Worm (Caenorhabditis elegans) whole organism, young adult: ENCODE measurements around the gene F56C9.3.
A peak's percentile ranks its signal among the peaks of the same experiment; 100 is the strongest.

Experiments used
- B0336.3 ChIP-seq: fragments of 200-800 bp; sonication (Bioruptor generic); IDR thresholded peaks from 2 replicates; pipeline ENCODE4 v1.3.6; 2022; ENCODE audit warnings: missing genetic modification characterization, missing compliant biosample characterization
- C17E4.6 ChIP-seq: fragments of 200-800 bp; sonication (Bioruptor generic); IDR thresholded peaks from 2 replicates; pipeline ENCODE4 v1.3.6; 2022; ENCODE audit warnings: missing genetic modification reagents, missing genetic modification characterization, missing compliant biosample characterization
- D2030.7 ChIP-seq: fragments of 200-800 bp; sonication (Bioruptor generic); IDR thresholded peaks from 2 replicates; pipeline ENCODE4 v1.3.6; 2022; ENCODE audit warnings: missing genetic modification reagents, missing genetic modification characterization, missing compliant biosample characterization
- F55B11.4 ChIP-seq: sonication (generic microtip); optimal IDR thresholded peaks from 2 replicates; lab custom pipeline; 2016; ENCODE audit warnings: missing compliant biosample characterization, missing genetic modification characterization, borderline replicate concordance; ENCODE audit not compliant: insufficient read depth
- Y53F4B.3 ChIP-seq: fragments of 200-800 bp; sonication (Bioruptor generic); IDR thresholded peaks from 2 replicates; pipeline ENCODE4 v1.3.6; 2022; ENCODE audit warnings: missing genetic modification reagents, missing genetic modification characterization, missing compliant biosample characterization
- ama-1 ChIP-seq, 3 experiments: fragments of 150-350 bp in 1 of 3; sonication (generic microtip) in 2 of 3; optimal IDR thresholded peaks; 2 replicates each; lab custom pipeline; 2014 to 2018; ENCODE audit warnings: missing biosample characterization in 2 of 3, missing genetic modification characterization in 2 of 3, missing genetic modification reagents in 2 of 3
- aptf-3 ChIP-seq: fragments of 200-800 bp; sonication (Bioruptor generic); IDR thresholded peaks from 2 replicates; pipeline ENCODE4 v1.3.6; 2022; ENCODE audit warnings: missing genetic modification characterization, missing compliant biosample characterization
- athp-1 ChIP-seq: sonication (generic microtip); optimal IDR thresholded peaks from 2 replicates; lab custom pipeline; 2017; ENCODE audit warnings: mild to moderate bottlenecking, missing genetic modification characterization, missing compliant biosample characterization
- attf-3 ChIP-seq: fragments of 200-800 bp; sonication (Bioruptor generic); conservative IDR thresholded peaks from 2 replicates; pipeline ENCODE4 v1.3.6; 2022; ENCODE audit warnings: missing genetic modification reagents, missing genetic modification characterization, missing compliant biosample characterization
- attf-5 ChIP-seq: fragments of 200-800 bp; sonication (Bioruptor generic); optimal IDR thresholded peaks from 2 replicates; lab custom pipeline; 2018; ENCODE audit warnings: mild to moderate bottlenecking, missing genetic modification characterization, missing compliant biosample characterization
- bed-2 ChIP-seq: fragments of 200-800 bp; sonication (Bioruptor generic); IDR thresholded peaks from 2 replicates; pipeline ENCODE4 v1.3.6; 2022; ENCODE audit warnings: missing genetic modification reagents, missing genetic modification characterization, missing compliant biosample characterization
- cebp-2 ChIP-seq: fragments of 200-800 bp; sonication (Bioruptor generic); IDR thresholded peaks from 2 replicates; pipeline ENCODE4 v1.3.6; 2022; ENCODE audit warnings: missing genetic modification characterization, missing compliant biosample characterization
- ceh-27 ChIP-seq: fragments of 200-800 bp; sonication (Bioruptor generic); optimal IDR thresholded peaks from 2 replicates; lab custom pipeline; 2018; ENCODE audit warnings: mild to moderate bottlenecking, missing genetic modification characterization, moderate library complexity, missing compliant biosample characterization
- ceh-79 ChIP-seq: sonication (generic microtip); optimal IDR thresholded peaks from 2 replicates; lab custom pipeline; 2017; ENCODE audit warnings: mild to moderate bottlenecking, missing genetic modification characterization, missing compliant biosample characterization
- ceh-91 ChIP-seq: fragments of 200-800 bp; sonication (Bioruptor generic); IDR thresholded peaks from 2 replicates; pipeline ENCODE4 v1.3.6; 2022; ENCODE audit warnings: missing genetic modification reagents, missing genetic modification characterization, missing compliant biosample characterization
- chd-7 ChIP-seq: sonication (generic microtip); optimal IDR thresholded peaks from 2 replicates; lab custom pipeline; 2016; ENCODE audit warnings: mild to moderate bottlenecking, missing genetic modification characterization, moderate library complexity, missing compliant biosample characterization
- dpl-1 ChIP-seq: fragments of 150-350 bp; optimal IDR thresholded peaks from 2 replicates; lab custom pipeline; 2014; ENCODE audit warnings: missing biosample characterization, missing genetic modification reagents, missing genetic modification characterization
- efl-1 ChIP-seq: fragments of 150-350 bp; optimal IDR thresholded peaks from 2 replicates; lab custom pipeline; 2014; ENCODE audit warnings: missing biosample characterization, missing genetic modification reagents, missing genetic modification characterization
- egl-44 ChIP-seq: fragments of 200-800 bp; sonication (Bioruptor generic); IDR thresholded peaks from 2 replicates; pipeline ENCODE4 v1.3.6; 2022; ENCODE audit warnings: missing genetic modification reagents, missing genetic modification characterization, missing compliant biosample characterization
- hlh-12 ChIP-seq: sonication (generic microtip); optimal IDR thresholded peaks from 2 replicates; lab custom pipeline; 2016; ENCODE audit warnings: missing genetic modification characterization, missing compliant biosample characterization
- hrde-1 ChIP-seq: sonication (generic microtip); optimal IDR thresholded peaks from 2 replicates; lab custom pipeline; 2016; ENCODE audit warnings: missing genetic modification characterization, mild to moderate bottlenecking, missing compliant biosample characterization, moderate library complexity, missing genotype, missing genetic modification reagents, borderline replicate concordance
- let-607 ChIP-seq, 2 experiments: fragments of 200-800 bp in 1 of 2; sonication (Bioruptor generic) in 1 of 2; sonication (generic microtip) in 1 of 2; optimal IDR thresholded peaks; 2 replicates each; lab custom pipeline; 2016 to 2018; ENCODE audit warnings: mild to moderate bottlenecking in 2 of 2, missing compliant biosample characterization in 2 of 2, missing genetic modification characterization in 2 of 2, moderate library complexity in 2 of 2, missing genotype in 1 of 2
- lin-35 ChIP-seq, 3 experiments: fragments of 150-350 bp in 2 of 3; sonication (generic microtip) in 1 of 3; optimal IDR thresholded peaks; 2 replicates each; lab custom pipeline; 2014 to 2018; ENCODE audit warnings: missing biosample characterization in 3 of 3, missing genetic modification characterization in 3 of 3, missing genetic modification reagents in 3 of 3
- lsl-1 ChIP-seq: fragments of 200-800 bp; sonication (Bioruptor generic); optimal IDR thresholded peaks from 2 replicates; lab custom pipeline; 2018; ENCODE audit warnings: mild to moderate bottlenecking, missing genetic modification characterization, moderate library complexity, missing compliant biosample characterization
- madf-3 ChIP-seq: fragments of 200-800 bp; sonication (Bioruptor generic); IDR thresholded peaks from 2 replicates; pipeline ENCODE4 v1.3.6; 2022; ENCODE audit warnings: missing genetic modification reagents, missing genetic modification characterization, missing compliant biosample characterization
- madf-6 ChIP-seq: fragments of 200-800 bp; sonication (Bioruptor generic); IDR thresholded peaks from 2 replicates; pipeline ENCODE4 v1.3.6; 2022; ENCODE audit warnings: missing genetic modification reagents, missing genetic modification characterization, missing compliant biosample characterization
- mcd-1 ChIP-seq: fragments of 200-800 bp; sonication (Bioruptor generic); IDR thresholded peaks from 2 replicates; pipeline ENCODE4 v1.3.6; 2022; ENCODE audit warnings: missing genetic modification reagents, missing genetic modification characterization, missing compliant biosample characterization
- mel-28 ChIP-seq: sonication (generic microtip); optimal IDR thresholded peaks from 2 replicates; lab custom pipeline; 2016; ENCODE audit warnings: borderline replicate concordance, mild to moderate bottlenecking, missing genetic modification characterization, missing compliant biosample characterization
- nfya-1 ChIP-seq: sonication (generic microtip); optimal IDR thresholded peaks from 2 replicates; lab custom pipeline; 2017; ENCODE audit warnings: antibody characterized with exemption, missing compliant biosample characterization, missing genetic modification characterization, borderline replicate concordance; ENCODE audit not compliant: insufficient read depth
- nfyb-1 ChIP-seq: fragments of 200-800 bp; sonication (Bioruptor generic); IDR thresholded peaks from 2 replicates; pipeline ENCODE4 v1.3.6; 2022; ENCODE audit warnings: missing genetic modification reagents, missing genetic modification characterization, missing compliant biosample characterization
- nhr-179 ChIP-seq: sonication (generic microtip); optimal IDR thresholded peaks from 2 replicates; lab custom pipeline; 2016; ENCODE audit warnings: mild to moderate bottlenecking, missing genetic modification characterization, missing compliant biosample characterization
- nhr-90 ChIP-seq: sonication (generic microtip); optimal IDR thresholded peaks from 2 replicates; lab custom pipeline; 2016; ENCODE audit warnings: missing genotype, mild to moderate bottlenecking, missing genetic modification characterization, missing compliant biosample characterization
- snpc-1.1 ChIP-seq: sonication (generic microtip); optimal IDR thresholded peaks from 2 replicates; lab custom pipeline; 2017; ENCODE audit warnings: missing genetic modification characterization, mild to moderate bottlenecking, missing compliant biosample characterization, antibody characterized with exemption, moderate library complexity, missing genotype, missing genetic modification reagents; ENCODE audit not compliant: insufficient read depth
- tbp1 ChIP-seq: fragments of 200-800 bp; sonication (Bioruptor generic); optimal IDR thresholded peaks from 2 replicates; lab custom pipeline; 2018; ENCODE audit warnings: mild to moderate bottlenecking, missing genetic modification characterization, missing compliant biosample characterization
- tbx-9 ChIP-seq: sonication (generic microtip); optimal IDR thresholded peaks from 2 replicates; lab custom pipeline; 2016; ENCODE audit warnings: borderline replicate concordance, missing genetic modification characterization, inconsistent platforms, missing compliant biosample characterization
- tlf-1 ChIP-seq: fragments of 200-800 bp; sonication (Bioruptor generic); optimal IDR thresholded peaks from 2 replicates; lab custom pipeline; 2018; ENCODE audit warnings: mild to moderate bottlenecking, missing genetic modification characterization, missing compliant biosample characterization
- ztf-25 ChIP-seq: fragments of 200-800 bp; sonication (Bioruptor generic); IDR thresholded peaks from 2 replicates; pipeline ENCODE4 v1.3.6; 2022; ENCODE audit warnings: missing genetic modification reagents, missing genetic modification characterization, missing compliant biosample characterization
- ztf-26 ChIP-seq: sonication (generic microtip); optimal IDR thresholded peaks from 2 replicates; lab custom pipeline; 2017; ENCODE audit warnings: missing genetic modification characterization, missing compliant biosample characterization
- ztf-28 ChIP-seq: fragments of 200-800 bp; sonication (Bioruptor generic); IDR thresholded peaks from 2 replicates; pipeline ENCODE4 v1.3.6; 2022; ENCODE audit warnings: missing genetic modification reagents, missing genetic modification characterization, missing compliant biosample characterization

The F56C9.3 gene

DNA sequence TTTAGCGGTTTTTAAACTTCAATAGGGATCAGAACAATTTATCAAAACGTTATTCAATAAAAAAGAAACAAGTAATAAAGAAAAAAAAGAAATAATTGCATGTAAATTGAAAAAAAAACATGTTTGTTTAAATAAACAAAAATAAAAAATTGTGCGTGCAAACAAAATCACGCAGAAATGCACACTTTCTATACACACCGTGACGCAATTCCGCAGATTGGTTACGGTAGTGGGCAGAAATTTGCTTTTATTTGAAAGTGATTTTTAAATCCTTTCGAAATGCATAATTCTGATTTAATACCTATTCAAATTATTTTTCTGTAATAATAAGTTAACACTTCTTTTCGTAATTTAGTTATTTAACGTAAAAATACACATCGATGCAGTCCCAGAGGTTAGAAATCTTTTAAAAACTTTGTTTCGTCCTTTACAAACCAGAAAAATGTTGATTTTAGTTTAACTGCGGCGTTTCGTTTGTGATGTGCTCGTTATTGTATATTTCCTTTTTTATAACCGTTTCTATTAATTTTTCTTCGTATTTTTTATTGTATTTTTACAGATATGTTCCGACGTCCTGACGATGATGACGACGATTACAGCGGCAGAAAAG is 17.9 kb upstream of the F56C9.3 start, which contains the start of gene cwf-19L2:
cwf-19L2 (plus strand) TSS at position 560 of the 610 bp plus-strand sequence.
- no peak for TF ChIP-seq F55B11.4 (tag; lab: Kevin White, UChicago)
- no peak for TF ChIP-seq hlh-12 (tag; lab: Kevin White, UChicago)
- TF ChIP-seq mel-28 (tag; lab: Kevin White, UChicago), result no peak
- TF ChIP-seq ztf-28 (GFP tag; lab: Robert Waterston, UW), result no peak
- no peak for TF ChIP-seq athp-1
- TF ChIP-seq B0336.3 (GFP tag; lab: Robert Waterston, UW), result no peak
- peak; percentile 16 for TF ChIP-seq efl-1 (GFP tag; lab: Kevin White, UChicago)
- TF ChIP-seq hrde-1 (tag; lab: Kevin White, UChicago), result no peak
- TF ChIP-seq bed-2 (GFP tag; lab: Robert Waterston, UW), result no peak
- peak; percentile 10; the same call in 1 of the 2 replicates for TF ChIP-seq madf-6 (GFP tag; lab: Robert Waterston, UW)
- no peak for TF ChIP-seq egl-44
- TF ChIP-seq C17E4.6 (GFP tag; lab: Robert Waterston, UW), result no peak
- TF ChIP-seq chd-7 (tag; lab: Kevin White, UChicago), result no peak
- TF ChIP-seq lin-35 (GFP tag; optimal IDR thresholded peaks at IDR 0.05; lab: Kevin White, UChicago), result no peak
- TF ChIP-seq tbp1 (GFP tag; lab: Kevin White, UChicago), result no peak
- no peak for TF ChIP-seq ceh-79 (tag; lab: Kevin White, UChicago)
- TF ChIP-seq Y53F4B.3 (GFP tag; lab: Robert Waterston, UW), result no peak
- no peak for TF ChIP-seq aptf-3
- no peak for TF ChIP-seq snpc-1.1 (tag; lab: Kevin White, UChicago)
- no peak for TF ChIP-seq mcd-1 (GFP tag; lab: Robert Waterston, UW)
- TF ChIP-seq ceh-91 (GFP tag; lab: Robert Waterston, UW), result no peak
- no peak for TF ChIP-seq ztf-26 (tag; lab: Kevin White, UChicago)
- no peak for TF ChIP-seq nhr-179
- no peak for TF ChIP-seq tlf-1 (GFP tag; lab: Kevin White, UChicago)
- TF ChIP-seq D2030.7 (GFP tag; lab: Robert Waterston, UW), result peak; percentile 44; the same call in 1 of the 2 replicates
- no peak for TF ChIP-seq attf-3 (GFP tag; lab: Robert Waterston, UW)
- no peak for TF ChIP-seq dpl-1
- peak; percentile 69 for TF ChIP-seq lsl-1 (GFP tag; lab: Kevin White, UChicago)
- TF ChIP-seq tbx-9 (tag; lab: Kevin White, UChicago), result no peak

- no peak for TF ChIP-seq nfya-1 (tag; lab: Kevin White, UChicago)
- TF ChIP-seq let-607 (tag; optimal IDR thresholded peaks at IDR 0.05; lab: Kevin White, UChicago), result no peak
- no peak for TF ChIP-seq hrde-1 (tag; lab: Kevin White, UChicago)
- TF ChIP-seq madf-3, result no peak
- no peak for TF ChIP-seq nhr-90 (tag; lab: Kevin White, UChicago)
- no peak for TF ChIP-seq attf-5 (GFP tag; lab: Kevin White, UChicago)
- TF ChIP-seq nfyb-1 (GFP tag; lab: Robert Waterston, UW), result 0 out of 2 replicates have a peak, but pooled peaks have one; percentile 31
- TF ChIP-seq cebp-2 (GFP tag; lab: Robert Waterston, UW), result no peak
- TF ChIP-seq ztf-25 (GFP tag; lab: Robert Waterston, UW), result no peak
- TF ChIP-seq attf-3 (GFP tag; lab: Robert Waterston, UW), result no peak
- TF ChIP-seq ceh-27 (GFP tag; lab: Kevin White, UChicago), result peak; percentile 12
- TF ChIP-seq ama-1 (optimal IDR thresholded peaks at IDR 0.05; lab: Kevin White, UChicago), result no peak
- no peak for TF ChIP-seq ama-1 (GFP tag; optimal IDR thresholded peaks at IDR 0.05; lab: Kevin White, UChicago)
Observed at ce11 chrIII:7296092-7296668, 14.9 kb upstream of the F56C9.3 start.
